Worm (Caenorhabditis elegans): ENCODE data around the gene C28H8.7.

DNA sequence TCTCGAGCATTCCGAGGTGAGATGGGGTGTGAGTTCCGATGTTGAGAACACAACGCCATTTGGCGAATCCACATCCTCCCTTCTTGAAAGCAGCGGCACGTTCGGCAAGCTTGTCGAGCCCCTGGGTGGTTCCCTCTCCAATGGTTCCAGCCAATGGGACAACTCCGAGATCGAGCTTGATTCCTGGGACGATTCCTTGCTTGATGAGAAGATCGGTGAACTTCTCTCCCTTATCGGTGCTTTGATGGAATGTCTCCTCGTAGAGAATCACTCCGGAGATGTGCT, 11.4 kb downstream of the C28H8.7 start:
- no peak for TF ChIP-seq elt-1 (tag; optimal IDR thresholded peaks at IDR 0.05; ENCODE audit: borderline replicate concordance, insufficient read depth)
- no peak for TF ChIP-seq mep-1 (tag; optimal IDR thresholded peaks at IDR 0.05)
- no peak for TF ChIP-seq drap-1 (GFP tag; optimal IDR thresholded peaks at IDR 0.05)
- TF ChIP-seq nhr-76 (tag; optimal IDR thresholded peaks at IDR 0.05), result no peak
- TF ChIP-seq mab-5 (tag; optimal IDR thresholded peaks at IDR 0.05), result no peak
- no peak for TF ChIP-seq ztf-11 (tag; optimal IDR thresholded peaks at IDR 0.05)
- no peak for TF ChIP-seq nhr-237 (tag; optimal IDR thresholded peaks at IDR 0.05)
- no peak for TF ChIP-seq flh-1 (GFP tag; optimal IDR thresholded peaks at IDR 0.05)
- no peak for TF ChIP-seq lin-13 (tag; optimal IDR thresholded peaks at IDR 0.05)
- no peak for TF ChIP-seq blmp-1 (tag; optimal IDR thresholded peaks at IDR 0.05)
- no peak for TF ChIP-seq ceh-43 (GFP tag; optimal IDR thresholded peaks at IDR 0.05)
- TF ChIP-seq unc-62 (GFP tag; optimal IDR thresholded peaks at IDR 0.05), result no peak
- TF ChIP-seq sem-2 (GFP tag; optimal IDR thresholded peaks at IDR 0.05), result no peak
- no peak for TF ChIP-seq nhr-12 (tag; optimal IDR thresholded peaks at IDR 0.05)
